Worm (Caenorhabditis elegans) whole organism, young adult: ENCODE measurements around the gene srbc-22.

ENCODE experiments used
- F57A8.1 ChIP-seq: fragments of 200-800 bp; sonication (Bioruptor generic); optimal IDR thresholded peaks from 2 replicates; lab custom pipeline; 2018; ENCODE audit warnings: mild to moderate bottlenecking, missing genetic modification characterization, moderate library complexity, missing compliant biosample characterization
- Y56A3A.18 ChIP-seq: fragments of 200-800 bp; sonication (Bioruptor generic); IDR thresholded peaks from 2 replicates; pipeline ENCODE4 v1.3.6; 2022; ENCODE audit warnings: missing genetic modification reagents, missing genetic modification characterization, missing compliant biosample characterization
- nhr-90 ChIP-seq: sonication (generic microtip); optimal IDR thresholded peaks from 2 replicates; lab custom pipeline; 2016; ENCODE audit warnings: missing genotype, mild to moderate bottlenecking, missing genetic modification characterization, missing compliant biosample characterization
- rcor-1 ChIP-seq: fragments of 200-800 bp; sonication (Bioruptor generic); IDR thresholded peaks from 2 replicates; pipeline ENCODE4 v1.3.6; 2022; ENCODE audit warnings: missing genetic modification reagents, missing genetic modification characterization, missing compliant biosample characterization
- sdz-38 ChIP-seq: sonication (generic microtip); optimal IDR thresholded peaks from 2 replicates; lab custom pipeline; 2016; ENCODE audit warnings: missing genotype, missing genetic modification characterization, missing compliant biosample characterization
- unc-62 ChIP-seq: fragments of 150-350 bp; optimal IDR thresholded peaks from 2 replicates; lab custom pipeline; 2014; ENCODE audit warnings: missing biosample characterization, missing genetic modification reagents, missing genetic modification characterization

ce11 chrV:2155232-2155631 is 1.7 kb upstream of the srbc-22 start, which contains the start of gene srbc-21:
- TF ChIP-seq sdz-38 (tag; lab: Kevin White, UChicago) (no peak), rcor-1 (GFP tag; lab: Robert Waterston, UW) (no peak), unc-62 (GFP tag; lab: Kevin White, UChicago) (no peak), Y56A3A.18 (GFP tag; lab: Robert Waterston, UW) (no peak), nhr-90 (tag; lab: Kevin White, UChicago) (no peak), F57A8.1 (GFP tag; lab: Kevin White, UChicago) (no peak)
